Worm (Caenorhabditis elegans) whole organism, young adult: ENCODE results near the gene C45H4.21.
"Not testable (repeated sequence)": the region's sequence is repeated elsewhere in the genome, so short reads cannot be mapped to it uniquely, and the experiment has no call there.

Experiments
- C06A6.2 ChIP-seq: fragments of 200-800 bp; sonication (Bioruptor generic); conservative IDR thresholded peaks from 2 replicates; pipeline ENCODE4 v1.3.6; 2022; ENCODE audit warnings: missing genetic modification characterization, missing compliant biosample characterization
- F22D6.2 ChIP-seq: sonication (generic microtip); optimal IDR thresholded peaks from 2 replicates; lab custom pipeline; 2016; ENCODE audit warnings: mild to moderate bottlenecking, missing genetic modification characterization, missing compliant biosample characterization
- F39B2.1 ChIP-seq: fragments of 200-800 bp; sonication (Bioruptor generic); IDR thresholded peaks from 2 replicates; pipeline ENCODE4 v1.3.6; 2022; ENCODE audit warnings: missing genetic modification reagents, missing genetic modification characterization, missing compliant biosample characterization
- F52B5.7 ChIP-seq: sonication (generic microtip); optimal IDR thresholded peaks from 2 replicates; lab custom pipeline; 2016; ENCODE audit warnings: mild to moderate bottlenecking, missing genetic modification characterization, missing compliant biosample characterization
- F55B11.4 ChIP-seq: sonication (generic microtip); optimal IDR thresholded peaks from 2 replicates; lab custom pipeline; 2016; ENCODE audit warnings: missing compliant biosample characterization, missing genetic modification characterization, borderline replicate concordance; ENCODE audit not compliant: insufficient read depth
- T07F8.4 ChIP-seq: sonication (generic microtip); optimal IDR thresholded peaks from 2 replicates; lab custom pipeline; 2016; ENCODE audit warnings: mild to moderate bottlenecking, missing genetic modification characterization, moderate library complexity, missing compliant biosample characterization
- Y53G8AR.9 ChIP-seq: fragments of 200-800 bp; sonication (Bioruptor generic); conservative IDR thresholded peaks from 2 replicates; pipeline ENCODE4 v1.3.6; 2022; ENCODE audit warnings: missing genetic modification reagents, missing genetic modification characterization, missing compliant biosample characterization
- ZK185.1 ChIP-seq: sonication (generic microtip); optimal IDR thresholded peaks from 2 replicates; lab custom pipeline; 2016; ENCODE audit warnings: mild to moderate bottlenecking, missing genetic modification characterization, missing compliant biosample characterization; ENCODE audit not compliant: poor library complexity, severe bottlenecking
- akir-1 ChIP-seq: fragments of 200-800 bp; sonication (Bioruptor generic); optimal IDR thresholded peaks from 2 replicates; lab custom pipeline; 2018; ENCODE audit warnings: mild to moderate bottlenecking, missing genetic modification characterization, moderate library complexity, missing compliant biosample characterization
- ama-1 ChIP-seq, 3 experiments: fragments of 150-350 bp in 1 of 3; sonication (generic microtip) in 2 of 3; optimal IDR thresholded peaks; 2 replicates each; lab custom pipeline; 2014 to 2018; ENCODE audit warnings: missing biosample characterization in 2 of 3, missing genetic modification characterization in 2 of 3, missing genetic modification reagents in 2 of 3
- aptf-3 ChIP-seq: fragments of 200-800 bp; sonication (Bioruptor generic); IDR thresholded peaks from 2 replicates; pipeline ENCODE4 v1.3.6; 2022; ENCODE audit warnings: missing genetic modification characterization, missing compliant biosample characterization
- attf-5 ChIP-seq: fragments of 200-800 bp; sonication (Bioruptor generic); optimal IDR thresholded peaks from 2 replicates; lab custom pipeline; 2018; ENCODE audit warnings: mild to moderate bottlenecking, missing genetic modification characterization, missing compliant biosample characterization
- attf-6 ChIP-seq: fragments of 200-800 bp; sonication (Bioruptor generic); IDR thresholded peaks from 2 replicates; pipeline ENCODE4 v1.3.6; 2022; ENCODE audit warnings: missing genetic modification reagents, missing genetic modification characterization, missing compliant biosample characterization
- ccch-3 ChIP-seq: fragments of 200-800 bp; sonication (Bioruptor generic); optimal IDR thresholded peaks from 2 replicates; lab custom pipeline; 2018; ENCODE audit warnings: mild to moderate bottlenecking, missing genetic modification characterization, missing compliant biosample characterization
- cebp-1 ChIP-seq, 2 experiments: fragments of 200-800 bp in 1 of 2; sonication (Bioruptor generic) in 1 of 2; sonication (generic microtip) in 1 of 2; IDR thresholded peaks in 1 of 2; optimal IDR thresholded peaks in 1 of 2; 2 replicates each; pipeline versions ENCODE4 v1.3.6 to Lab custom; 2017 to 2022; ENCODE audit warnings: missing compliant biosample characterization in 2 of 2, missing genetic modification characterization in 2 of 2, mild to moderate bottlenecking in 1 of 2, missing genetic modification reagents in 1 of 2, moderate library complexity in 1 of 2
- ceh-40 ChIP-seq: fragments of 200-800 bp; sonication (Bioruptor generic); IDR thresholded peaks from 2 replicates; pipeline ENCODE4 v1.3.6; 2022; ENCODE audit warnings: missing genetic modification characterization, missing compliant biosample characterization
- ceh-79 ChIP-seq: sonication (generic microtip); optimal IDR thresholded peaks from 2 replicates; lab custom pipeline; 2017; ENCODE audit warnings: mild to moderate bottlenecking, missing genetic modification characterization, missing compliant biosample characterization
- die-1 ChIP-seq: sonication (generic microtip); optimal IDR thresholded peaks from 2 replicates; lab custom pipeline; 2016; ENCODE audit warnings: missing genotype, mild to moderate bottlenecking, missing genetic modification characterization, missing compliant biosample characterization
- dpff-1 ChIP-seq: sonication (generic microtip); optimal IDR thresholded peaks from 2 replicates; lab custom pipeline; 2017; ENCODE audit warnings: mild to moderate bottlenecking, missing genetic modification characterization, missing compliant biosample characterization
- egl-18 ChIP-seq: fragments of 200-800 bp; sonication (Bioruptor generic); IDR thresholded peaks from 2 replicates; pipeline ENCODE4 v1.3.6; 2022; ENCODE audit warnings: missing genetic modification reagents, missing genetic modification characterization, missing compliant biosample characterization
- gei-17 ChIP-seq: fragments of 200-800 bp; sonication (Bioruptor generic); optimal IDR thresholded peaks from 2 replicates; lab custom pipeline; 2018; ENCODE audit warnings: mild to moderate bottlenecking, missing genetic modification characterization, missing compliant biosample characterization
- hlh-26 ChIP-seq: fragments of 200-800 bp; sonication (Bioruptor generic); conservative IDR thresholded peaks from 2 replicates; pipeline ENCODE4 v1.3.6; 2022; ENCODE audit warnings: missing genetic modification reagents, missing genetic modification characterization, missing compliant biosample characterization
- lin-26 ChIP-seq: fragments of 200-800 bp; sonication (Bioruptor generic); IDR thresholded peaks from 2 replicates; pipeline ENCODE4 v1.3.6; 2022; ENCODE audit warnings: missing genetic modification reagents, missing genetic modification characterization, missing compliant biosample characterization
- lsl-1 ChIP-seq: fragments of 200-800 bp; sonication (Bioruptor generic); optimal IDR thresholded peaks from 2 replicates; lab custom pipeline; 2018; ENCODE audit warnings: mild to moderate bottlenecking, missing genetic modification characterization, moderate library complexity, missing compliant biosample characterization
- lsy-27 ChIP-seq: sonication (generic microtip); optimal IDR thresholded peaks from 2 replicates; lab custom pipeline; 2017; ENCODE audit warnings: missing genetic modification characterization, mild to moderate bottlenecking, missing compliant biosample characterization, antibody characterized with exemption, missing genotype, borderline replicate concordance; ENCODE audit not compliant: insufficient read depth
- madf-10 ChIP-seq: sonication (generic microtip); optimal IDR thresholded peaks from 2 replicates; lab custom pipeline; 2016; ENCODE audit warnings: mild to moderate bottlenecking, missing genetic modification characterization, missing compliant biosample characterization
- madf-6 ChIP-seq: fragments of 200-800 bp; sonication (Bioruptor generic); IDR thresholded peaks from 2 replicates; pipeline ENCODE4 v1.3.6; 2022; ENCODE audit warnings: missing genetic modification reagents, missing genetic modification characterization, missing compliant biosample characterization
- mel-28 ChIP-seq: sonication (generic microtip); optimal IDR thresholded peaks from 2 replicates; lab custom pipeline; 2016; ENCODE audit warnings: borderline replicate concordance, mild to moderate bottlenecking, missing genetic modification characterization, missing compliant biosample characterization
- nhr-80 ChIP-seq: sonication (generic microtip); optimal IDR thresholded peaks from 2 replicates; lab custom pipeline; 2016; ENCODE audit warnings: missing genetic modification characterization, missing compliant biosample characterization
- sdz-38 ChIP-seq: sonication (generic microtip); optimal IDR thresholded peaks from 2 replicates; lab custom pipeline; 2016; ENCODE audit warnings: missing genotype, missing genetic modification characterization, missing compliant biosample characterization
- snpc-3.4 ChIP-seq: sonication (generic microtip); optimal IDR thresholded peaks from 2 replicates; lab custom pipeline; 2017; ENCODE audit warnings: missing genetic modification characterization, mild to moderate bottlenecking, missing compliant biosample characterization, antibody characterized with exemption, moderate library complexity, missing genotype, missing genetic modification reagents
- ztf-28 ChIP-seq: fragments of 200-800 bp; sonication (Bioruptor generic); IDR thresholded peaks from 2 replicates; pipeline ENCODE4 v1.3.6; 2022; ENCODE audit warnings: missing genetic modification reagents, missing genetic modification characterization, missing compliant biosample characterization
- ztf-6 ChIP-seq: fragments of 200-800 bp; sonication (Bioruptor generic); IDR thresholded peaks from 2 replicates; pipeline ENCODE4 v1.3.6; 2022; ENCODE audit warnings: missing genetic modification reagents, missing genetic modification characterization, missing compliant biosample characterization

The C45H4.21 gene

ce11 chrV:2144408-2144807, 4.9 kb downstream of the C45H4.21 start, which contains the start of gene F22F7.12:
TSS of gene F22F7.12 (minus strand) at chrV:2144508.
- TF ChIP-seq F22D6.2; ceh-79 (tag; lab: Kevin White, UChicago); Y53G8AR.9: not testable (repeated sequence)
- TF ChIP-seq, all 124 proteins: peak for 0; not testable (repeated sequence) for 124

ce11 chrV:2139918-2140317, 9.4 kb downstream of the C45H4.21 start, which contains the start of gene F22F7.7:
TSS of gene F22F7.7 (minus strand) at chrV:2140042.
- no peak for TF ChIP-seq ZK185.1 (tag; lab: Kevin White, UChicago)
- no peak for TF ChIP-seq ccch-3 (GFP tag; lab: Kevin White, UChicago)
- no peak for TF ChIP-seq T07F8.4 (tag; lab: Kevin White, UChicago)
- no peak for TF ChIP-seq lin-26 (GFP tag; lab: Robert Waterston, UW)
- no peak for TF ChIP-seq ztf-6
- TF ChIP-seq F55B11.4 (tag; lab: Kevin White, UChicago), result no peak
- no peak for TF ChIP-seq cebp-1 (GFP tag; IDR thresholded peaks at IDR 0.05; lab: Robert Waterston, UW)
- TF ChIP-seq cebp-1 (tag; optimal IDR thresholded peaks at IDR 0.05; lab: Kevin White, UChicago), result no peak
- no peak for TF ChIP-seq aptf-3 (GFP tag; lab: Robert Waterston, UW)
- TF ChIP-seq C06A6.2 (GFP tag; lab: Robert Waterston, UW), result no peak
- no peak for TF ChIP-seq madf-10 (tag; lab: Kevin White, UChicago)
- no peak for TF ChIP-seq F39B2.1 (GFP tag; lab: Robert Waterston, UW)
- no peak for TF ChIP-seq F52B5.7 (tag; lab: Kevin White, UChicago)
- TF ChIP-seq attf-6 (GFP tag; lab: Robert Waterston, UW), result no peak

- TF ChIP-seq lsl-1 (GFP tag; lab: Kevin White, UChicago) (no peak), die-1 (no peak), egl-18 (no peak), ceh-40 (GFP tag; lab: Robert Waterston, UW) (no peak), lsy-27 (tag; lab: Kevin White, UChicago) (no peak), attf-5 (GFP tag; lab: Kevin White, UChicago) (no peak), F52B5.7 (tag; lab: Kevin White, UChicago) (no peak), ztf-28 (GFP tag; lab: Robert Waterston, UW) (no peak), akir-1 (GFP tag; lab: Kevin White, UChicago) (no peak), ama-1 (optimal IDR thresholded peaks at IDR 0.05; lab: Kevin White, UChicago) (no peak), ama-1 (GFP tag; optimal IDR thresholded peaks at IDR 0.05; lab: Kevin White, UChicago) (no peak), aptf-3 (GFP tag; lab: Robert Waterston, UW) (no peak), mel-28 (tag; lab: Kevin White, UChicago) (no peak), madf-6 (no peak), gei-17 (GFP tag; lab: Kevin White, UChicago) (no peak), sdz-38 (tag; lab: Kevin White, UChicago) (no peak), dpff-1 (tag; lab: Kevin White, UChicago) (no peak)
These were observed 11.0 kb downstream of the C45H4.21 start for ce11 chrV:2138287-2138686.

DNA sequence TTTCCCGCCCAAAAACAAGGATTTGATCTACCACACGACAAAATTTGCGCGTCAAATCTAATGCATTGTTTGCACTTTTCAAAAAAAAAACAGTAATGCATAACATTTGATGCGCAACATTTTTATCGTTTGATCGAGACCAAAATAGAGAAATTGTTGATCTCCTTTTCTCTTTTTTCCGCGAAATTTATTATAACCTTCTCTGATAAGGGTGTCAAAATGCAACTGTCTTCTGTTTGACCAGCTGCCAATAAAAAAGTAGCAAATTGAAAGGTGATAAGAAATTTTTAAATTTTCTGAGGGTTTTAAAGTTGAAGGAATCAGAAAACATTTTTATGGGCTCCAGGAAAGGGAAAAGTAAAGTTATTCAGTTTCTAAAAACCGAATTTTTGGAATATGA, 12.3 kb downstream of the C45H4.21 start:
- peak; percentile 53 for TF ChIP-seq nhr-80 (tag; lab: Kevin White, UChicago)
- TF ChIP-seq snpc-3.4 (tag; lab: Kevin White, UChicago), result no peak
- TF ChIP-seq hlh-26, result no peak
